Fruit fly (Drosophila melanogaster) whole organism, embryonic: ENCODE measurements around the gene CG13893.
A peak's percentile ranks its signal among the peaks of the same experiment; 100 is the strongest.

Source experiments
- Antp ChIP-seq: fragments of 200-800 bp; sonication (Bioruptor generic); optimal IDR thresholded peaks from 3 replicates; lab custom pipeline; 2016; ENCODE audit warnings: missing biosample characterization, missing genetic modification characterization
- Bgb ChIP-seq: fragments of 200-800 bp; sonication (Bioruptor generic); IDR thresholded peaks from 2 replicates; pipeline ENCODE4 v1.3.6; 2022; ENCODE audit warnings: missing biosample characterization, missing genetic modification characterization; ENCODE audit not compliant: partially characterized antibody
- C15 ChIP-seq: fragments of 200-800 bp; sonication (Bioruptor generic); IDR thresholded peaks from 3 replicates; pipeline ENCODE4 v1.3.6; 2022; ENCODE audit warnings: missing biosample characterization, missing genetic modification characterization
- CG10543 ChIP-seq: fragments of 200-800 bp; sonication (Bioruptor generic); optimal IDR thresholded peaks from 3 replicates; lab custom pipeline; 2017; ENCODE audit warnings: missing biosample characterization, mild to moderate bottlenecking, missing genetic modification characterization, moderate library complexity
- CG11398 ChIP-seq: fragments of 200-800 bp; sonication (Bioruptor generic); optimal IDR thresholded peaks from 2 replicates; lab custom pipeline; 2016; ENCODE audit warnings: missing biosample characterization, missing genetic modification characterization
- CG12071 ChIP-seq: fragments of 200-800 bp; sonication (Bioruptor generic); optimal IDR thresholded peaks from 3 replicates; lab custom pipeline; 2018; ENCODE audit warnings: missing biosample characterization, mild to moderate bottlenecking, missing genetic modification characterization
- CG14014 ChIP-seq: fragments of 200-800 bp; sonication (Bioruptor generic); IDR thresholded peaks from 2 replicates; pipeline ENCODE4 v1.3.6; 2022; ENCODE audit warnings: missing biosample characterization, missing genetic modification characterization
- CG15269 ChIP-seq: fragments of 200-800 bp; sonication (Bioruptor generic); optimal IDR thresholded peaks from 2 replicates; lab custom pipeline; 2018; ENCODE audit warnings: missing biosample characterization, mild to moderate bottlenecking, missing genetic modification characterization, moderate library complexity
- CG15514 ChIP-seq: fragments of 200-800 bp; sonication (Bioruptor generic); optimal IDR thresholded peaks from 3 replicates; lab custom pipeline; 2017; ENCODE audit warnings: missing biosample characterization, missing genetic modification characterization, mild to moderate bottlenecking, moderate library complexity, missing genetic modification reagents
- CG18764 ChIP-seq: fragments of 200-800 bp; sonication (Bioruptor generic); optimal IDR thresholded peaks from 3 replicates; lab custom pipeline; 2016; ENCODE audit warnings: missing biosample characterization, missing genetic modification characterization
- CG31224 ChIP-seq: fragments of 200-800 bp; sonication (Bioruptor generic); IDR thresholded peaks from 2 replicates; pipeline ENCODE4 v1.3.6; 2022; ENCODE audit warnings: missing biosample characterization, missing genetic modification characterization
- CG31388 ChIP-seq: fragments of 200-800 bp; sonication (Bioruptor generic); optimal IDR thresholded peaks from 2 replicates; lab custom pipeline; 2016; ENCODE audit warnings: missing biosample characterization, missing genetic modification characterization
- CG3847 ChIP-seq: fragments of 200-800 bp; sonication (Bioruptor generic); IDR thresholded peaks from 2 replicates; pipeline ENCODE4 v1.3.6; 2022; ENCODE audit warnings: missing biosample characterization, missing genetic modification characterization
- CG4360 ChIP-seq: fragments of 200-800 bp; sonication (Bioruptor generic); IDR thresholded peaks from 2 replicates; pipeline ENCODE4 v1.3.6; 2022; ENCODE audit warnings: missing biosample characterization, missing genetic modification characterization
- CG4707 ChIP-seq: fragments of 200-800 bp; sonication (Bioruptor generic); optimal IDR thresholded peaks from 2 replicates; lab custom pipeline; 2018; ENCODE audit warnings: missing biosample characterization, mild to moderate bottlenecking, missing genetic modification characterization, moderate library complexity
- CG5245 ChIP-seq: fragments of 200-800 bp; sonication (Bioruptor generic); optimal IDR thresholded peaks from 3 replicates; lab custom pipeline; 2016; ENCODE audit warnings: missing biosample characterization, missing genetic modification characterization
- CG6175 ChIP-seq: fragments of 200-800 bp; sonication (Bioruptor generic); IDR thresholded peaks from 3 replicates; pipeline ENCODE4 v1.3.6; 2022; ENCODE audit warnings: missing biosample characterization, missing genetic modification characterization
- CG7839 ChIP-seq: fragments of 200-800 bp; sonication (Bioruptor generic); optimal IDR thresholded peaks from 3 replicates; lab custom pipeline; 2018; ENCODE audit warnings: missing biosample characterization, mild to moderate bottlenecking, missing genetic modification characterization, moderate library complexity
- CG8359 ChIP-seq: fragments of 200-800 bp; sonication (Bioruptor generic); optimal IDR thresholded peaks from 2 replicates; lab custom pipeline; 2017; ENCODE audit warnings: missing biosample characterization, mild to moderate bottlenecking, missing genetic modification characterization, borderline replicate concordance
- CG8765 ChIP-seq: fragments of 200-800 bp; sonication (Bioruptor generic); IDR thresholded peaks from 2 replicates; pipeline ENCODE4 v1.3.6; 2022; ENCODE audit warnings: missing biosample characterization, missing genetic modification characterization
- Camta ChIP-seq: fragments of 200-800 bp; sonication (Bioruptor generic); optimal IDR thresholded peaks from 2 replicates; lab custom pipeline; 2016; ENCODE audit warnings: missing biosample characterization, missing genetic modification characterization
- Drgx ChIP-seq: fragments of 200-800 bp; sonication (Bioruptor generic); IDR thresholded peaks from 2 replicates; pipeline ENCODE4 v1.3.6; 2022; ENCODE audit warnings: missing biosample characterization, missing genetic modification characterization
- Ets97D ChIP-seq: fragments of 200-800 bp; sonication (Bioruptor generic); optimal IDR thresholded peaks from 3 replicates; lab custom pipeline; 2016; ENCODE audit warnings: missing biosample characterization, missing genetic modification characterization
- Fer2 ChIP-seq: fragments of 200-800 bp; sonication (Bioruptor generic); optimal IDR thresholded peaks from 2 replicates; lab custom pipeline; 2018; ENCODE audit warnings: missing biosample characterization, mild to moderate bottlenecking, missing genetic modification characterization, moderate library complexity
- Hr3 ChIP-seq: fragments of 200-800 bp; sonication (Bioruptor generic); optimal IDR thresholded peaks from 3 replicates; lab custom pipeline; 2016; ENCODE audit warnings: missing biosample characterization, missing genetic modification characterization
- Mrtf ChIP-seq: fragments of 200-800 bp; sonication (Bioruptor generic); IDR thresholded peaks from 3 replicates; pipeline ENCODE4 v1.3.6; 2022; ENCODE audit warnings: missing biosample characterization, missing genetic modification characterization
- NFAT ChIP-seq: fragments of 200-800 bp; sonication (Bioruptor generic); IDR thresholded peaks from 2 replicates; pipeline ENCODE4 v1.3.6; 2022; ENCODE audit warnings: missing biosample characterization, missing genetic modification characterization
- Nf-YA ChIP-seq: fragments of 200-800 bp; sonication (Bioruptor generic); IDR thresholded peaks from 2 replicates; pipeline ENCODE4 v1.3.6; 2022; ENCODE audit warnings: missing biosample characterization, missing genetic modification characterization
- Oli ChIP-seq: fragments of 200-800 bp; sonication (Bioruptor generic); optimal IDR thresholded peaks from 2 replicates; lab custom pipeline; 2018; ENCODE audit warnings: missing biosample characterization, mild to moderate bottlenecking, missing genetic modification characterization, moderate library complexity
- Poxn ChIP-seq: fragments of 200-800 bp; sonication (Bioruptor generic); IDR thresholded peaks from 2 replicates; pipeline ENCODE4 v1.3.6; 2022; ENCODE audit warnings: missing biosample characterization, missing genetic modification characterization
- amos ChIP-seq: fragments of 200-800 bp; sonication (Bioruptor generic); IDR thresholded peaks from 2 replicates; pipeline ENCODE4 v1.3.6; 2022; ENCODE audit warnings: missing biosample characterization, missing genetic modification characterization; ENCODE audit not compliant: partially characterized antibody
- ash1 ChIP-seq: fragments of 200-800 bp; sonication (Bioruptor generic); optimal IDR thresholded peaks from 2 replicates; lab custom pipeline; 2018; ENCODE audit warnings: missing biosample characterization, mild to moderate bottlenecking, missing genetic modification characterization
- cato ChIP-seq: fragments of 200-800 bp; sonication (Bioruptor generic); optimal IDR thresholded peaks from 2 replicates; lab custom pipeline; 2016; ENCODE audit warnings: missing biosample characterization, missing genetic modification characterization, borderline replicate concordance
- crc ChIP-seq: fragments of 200-800 bp; sonication (Bioruptor generic); optimal IDR thresholded peaks from 2 replicates; lab custom pipeline; 2016; ENCODE audit warnings: missing biosample characterization, missing genetic modification characterization
- danr ChIP-seq: fragments of 200-800 bp; sonication (Bioruptor generic); IDR thresholded peaks from 2 replicates; pipeline ENCODE4 v1.3.6; 2022; ENCODE audit warnings: missing biosample characterization, missing genetic modification characterization
- dmrt11E ChIP-seq: fragments of 200-800 bp; sonication (Bioruptor generic); optimal IDR thresholded peaks from 3 replicates; lab custom pipeline; 2018; ENCODE audit warnings: missing biosample characterization, mild to moderate bottlenecking, missing genetic modification characterization, moderate library complexity
- fd3F ChIP-seq: fragments of 200-800 bp; sonication (Bioruptor generic); optimal IDR thresholded peaks from 2 replicates; lab custom pipeline; 2018; ENCODE audit warnings: missing biosample characterization, mild to moderate bottlenecking, missing genetic modification characterization, moderate library complexity
- ftz-f1 ChIP-seq: fragments of 200-800 bp; sonication (Bioruptor generic); optimal IDR thresholded peaks from 2 replicates; lab custom pipeline; 2016; ENCODE audit warnings: missing biosample characterization, missing genetic modification characterization
- grau ChIP-seq: fragments of 200-800 bp; optimal IDR thresholded peaks from 3 replicates; lab custom pipeline; 2019; ENCODE audit warnings: missing biosample characterization, mild to moderate bottlenecking, missing genetic modification characterization, moderate library complexity
- gsb ChIP-seq: fragments of 200-800 bp; sonication (Bioruptor generic); IDR thresholded peaks from 2 replicates; pipeline ENCODE4 v1.3.6; 2022; ENCODE audit warnings: missing biosample characterization, missing genetic modification characterization
- ind ChIP-seq: fragments of 200-800 bp; sonication (Bioruptor generic); optimal IDR thresholded peaks from 3 replicates; lab custom pipeline; 2016; ENCODE audit warnings: missing biosample characterization, missing genetic modification characterization
- mld ChIP-seq: fragments of 200-800 bp; sonication (Bioruptor generic); IDR thresholded peaks from 3 replicates; pipeline ENCODE4 v1.3.6; 2022; ENCODE audit warnings: missing biosample characterization, missing genetic modification characterization; ENCODE audit not compliant: partially characterized antibody
- nerfin-2 ChIP-seq: fragments of 200-800 bp; sonication (Bioruptor generic); IDR thresholded peaks from 2 replicates; pipeline ENCODE4 v1.3.6; 2022; ENCODE audit warnings: missing biosample characterization, missing genetic modification characterization; ENCODE audit not compliant: partially characterized antibody
- oc ChIP-seq: fragments of 200-800 bp; sonication (Bioruptor generic); optimal IDR thresholded peaks from 2 replicates; lab custom pipeline; 2018; ENCODE audit warnings: missing biosample characterization, mild to moderate bottlenecking, missing genetic modification characterization, moderate library complexity
- org-1 ChIP-seq: fragments of 200-800 bp; sonication (Bioruptor generic); optimal IDR thresholded peaks from 2 replicates; lab custom pipeline; 2017; ENCODE audit warnings: missing biosample characterization, missing genetic modification characterization
- psq ChIP-seq: fragments of 200-800 bp; sonication (Bioruptor generic); optimal IDR thresholded peaks from 2 replicates; lab custom pipeline; 2017; ENCODE audit warnings: missing biosample characterization, missing genetic modification characterization
- sens ChIP-seq: fragments of 200-800 bp; sonication (Bioruptor generic); peaks from one replicate; lab custom pipeline; 2016; ENCODE audit warnings: missing biosample characterization, missing genetic modification characterization
- sim ChIP-seq: fragments of 200-800 bp; sonication (Bioruptor generic); IDR thresholded peaks from 2 replicates; pipeline ENCODE4 v1.3.6; 2022; ENCODE audit warnings: missing biosample characterization, missing genetic modification characterization
- sisA ChIP-seq: fragments of 200-800 bp; sonication (Bioruptor generic); IDR thresholded peaks from 2 replicates; pipeline ENCODE4 v1.3.6; 2022; ENCODE audit warnings: missing biosample characterization, missing genetic modification characterization
- slp2 ChIP-seq: fragments of 200-800 bp; sonication (Bioruptor generic); optimal IDR thresholded peaks from 2 replicates; lab custom pipeline; 2016; ENCODE audit warnings: missing biosample characterization, missing genetic modification characterization
- sna ChIP-seq: fragments of 200-800 bp; sonication (Bioruptor generic); IDR thresholded peaks from 2 replicates; pipeline ENCODE4 v1.3.6; 2022; ENCODE audit warnings: missing biosample characterization, missing genetic modification characterization; ENCODE audit not compliant: partially characterized antibody
- z ChIP-seq: fragments of 200-800 bp; sonication (Bioruptor generic); IDR thresholded peaks from 3 replicates; pipeline ENCODE4 v1.3.6; 2022; ENCODE audit warnings: missing biosample characterization, missing genetic modification characterization

CG13893 gene

DNA sequence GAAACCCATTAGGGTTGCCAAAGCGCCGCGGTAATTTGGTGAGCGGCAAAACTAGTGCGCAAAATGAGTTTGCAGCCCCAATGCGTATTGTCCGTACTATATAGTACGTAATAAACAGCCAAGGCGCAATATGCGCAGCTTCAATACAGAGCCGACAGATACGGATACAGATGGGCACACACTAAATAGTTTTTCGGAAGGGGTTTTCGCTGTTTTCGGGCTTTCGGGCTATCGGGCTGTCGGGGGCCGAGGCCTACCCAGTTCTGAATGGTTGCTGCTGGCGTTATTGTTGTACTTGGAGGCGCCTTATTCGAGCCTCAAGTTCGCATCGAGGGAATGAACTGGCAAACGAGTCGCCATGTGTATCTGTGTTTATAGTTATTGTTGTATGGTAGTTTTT, 26.9 kb upstream of the CG13893 start (continued):
- TF ChIP-seq CG15514 (GFP tag; lab: Kevin White, UChicago): peak; percentile 49
- no peak for TF ChIP-seq CG8359
- no peak for TF ChIP-seq fd3F
- TF ChIP-seq gsb (GFP tag; lab: Robert Waterston, UW): peak; percentile 35; the same call in 1 of the 2 replicates
- TF ChIP-seq CG5245 (GFP tag; lab: Kevin White, UChicago): no peak
- no peak for TF ChIP-seq Oli (tag; lab: Kevin White, UChicago)
- peak; percentile 9; the same call in 1 of the 2 replicates for TF ChIP-seq amos (GFP tag; lab: Robert Waterston, UW)
- TF ChIP-seq CG4707: no peak
- TF ChIP-seq ftz-f1: no peak
- TF ChIP-seq CG7839: no peak
- TF ChIP-seq NFAT (GFP tag; lab: Robert Waterston, UW): 0 out of 2 replicates have a peak, but pooled peaks have one; percentile 9
- 0 out of 3 replicates have a peak, but pooled peaks have one; percentile 5 for TF ChIP-seq C15 (GFP tag; lab: Robert Waterston, UW)
- TF ChIP-seq Camta: no peak
- TF ChIP-seq Antp (GFP tag; lab: Kevin White, UChicago): peak; percentile 1
- 0 out of 2 replicates have a peak, but pooled peaks have one; percentile 17 for TF ChIP-seq CG4360
- peak; percentile 38 for TF ChIP-seq CG12071 (GFP tag; lab: Kevin White, UChicago)
- no peak for TF ChIP-seq z
- no peak for TF ChIP-seq mld (GFP tag; lab: Robert Waterston, UW)
- no peak for TF ChIP-seq org-1 (GFP tag; lab: Kevin White, UChicago)
- TF ChIP-seq CG31224 (GFP tag; lab: Robert Waterston, UW): no peak
- no peak for TF ChIP-seq nerfin-2 (GFP tag; lab: Robert Waterston, UW)
- TF ChIP-seq CG31388 (GFP tag; lab: Kevin White, UChicago): no peak
- TF ChIP-seq oc (tag; lab: Kevin White, UChicago): no peak
- TF ChIP-seq cato (GFP tag; lab: Kevin White, UChicago): no peak
- no peak for TF ChIP-seq CG3847 (GFP tag; lab: Robert Waterston, UW)
- TF ChIP-seq Fer2 (tag; lab: Kevin White, UChicago): no peak
- peak; percentile 86 for TF ChIP-seq CG10543 (GFP tag; lab: Kevin White, UChicago)
- TF ChIP-seq CG8765 (GFP tag; lab: Robert Waterston, UW): no peak
- no peak for TF ChIP-seq sim (GFP tag; lab: Robert Waterston, UW)
- no peak for TF ChIP-seq Drgx (GFP tag; lab: Robert Waterston, UW)
- no peak for TF ChIP-seq sisA (GFP tag; lab: Robert Waterston, UW)
- TF ChIP-seq slp2 (GFP tag; lab: Kevin White, UChicago): no peak
- TF ChIP-seq CG11398 (GFP tag; lab: Kevin White, UChicago): no peak
- TF ChIP-seq crc (GFP tag; lab: Kevin White, UChicago): no peak
- TF ChIP-seq Nf-YA (GFP tag; lab: Robert Waterston, UW): no peak
- peak; percentile 81 for TF ChIP-seq sens (GFP tag; lab: Kevin White, UChicago)
- TF ChIP-seq CG14014 (GFP tag; lab: Robert Waterston, UW): no peak
- peak; percentile 5 for TF ChIP-seq ash1
- no peak for TF ChIP-seq psq (GFP tag; lab: Kevin White, UChicago)
- TF ChIP-seq Bgb (GFP tag; lab: Robert Waterston, UW): peak; percentile 39; the same call in 1 of the 2 replicates
- TF ChIP-seq Hr3 (GFP tag; lab: Kevin White, UChicago): no peak
- no peak for TF ChIP-seq dmrt11E (tag; lab: Kevin White, UChicago)
- TF ChIP-seq CG6175: no peak
- TF ChIP-seq Poxn (GFP tag; lab: Robert Waterston, UW): no peak
- TF ChIP-seq Mrtf: no peak
- TF ChIP-seq CG15269 (tag; lab: Kevin White, UChicago): no peak
- no peak for TF ChIP-seq Ets97D (GFP tag; lab: Kevin White, UChicago)
- TF ChIP-seq ind: no peak
- no peak for TF ChIP-seq danr (GFP tag; lab: Robert Waterston, UW)
- TF ChIP-seq CG18764 (GFP tag; lab: Kevin White, UChicago): no peak
- TF ChIP-seq sna: no peak
- TF ChIP-seq grau (tag; lab: Kevin White, UChicago): no peak
